Worm (Caenorhabditis elegans) whole organism, L4 larva: Measurements from ENCODE around the gene T24H10.1.

ENCODE experiments used
- F10B5.3 ChIP-seq: sonication (generic microtip); optimal IDR thresholded peaks from 2 replicates; lab custom pipeline; 2016; ENCODE audit warnings: mild to moderate bottlenecking, missing genetic modification characterization, missing compliant biosample characterization
- F49E8.2 ChIP-seq: sonication (generic microtip); optimal IDR thresholded peaks from 2 replicates; lab custom pipeline; 2016; ENCODE audit warnings: missing compliant biosample characterization, mild to moderate bottlenecking, missing genetic modification characterization, borderline replicate concordance
- T26A8.4 ChIP-seq: fragments of 200-800 bp; sonication (Bioruptor generic); IDR thresholded peaks from 2 replicates; pipeline ENCODE4 v1.3.6; 2022; ENCODE audit warnings: missing genetic modification characterization, missing compliant biosample characterization
- Y48G9A.11 ChIP-seq: fragments of 200-800 bp; sonication (Bioruptor generic); IDR thresholded peaks from 2 replicates; pipeline ENCODE4 v1.3.6; 2022; ENCODE audit warnings: missing genetic modification reagents, missing genetic modification characterization, missing compliant biosample characterization
- ZK337.2 ChIP-seq: fragments of 200-800 bp; sonication (Bioruptor generic); IDR thresholded peaks from 2 replicates; pipeline ENCODE4 v1.3.6; 2022; ENCODE audit warnings: missing genetic modification reagents, missing genetic modification characterization, missing compliant biosample characterization
- ama-1 ChIP-seq: fragments of 150-350 bp; optimal IDR thresholded peaks from 2 replicates; lab custom pipeline; 2014; ENCODE audit warnings: inconsistent platforms, mixed read lengths
- ceh-28 ChIP-seq: fragments of 150-350 bp; optimal IDR thresholded peaks from 2 replicates; lab custom pipeline; 2014; ENCODE audit warnings: missing biosample characterization, missing genetic modification reagents, missing genetic modification characterization
- ces-1 ChIP-seq: fragments of 150-350 bp; sonication (generic microtip); optimal IDR thresholded peaks from 4 replicates; lab custom pipeline; 2014; ENCODE audit warnings: missing biosample characterization, missing genetic modification reagents, missing genetic modification characterization
- ctbp-1 ChIP-seq: fragments of 200-800 bp; sonication (Bioruptor generic); IDR thresholded peaks from 2 replicates; pipeline ENCODE4 v1.3.6; 2022; ENCODE audit warnings: missing genetic modification reagents, missing genetic modification characterization, missing compliant biosample characterization
- daf-12 ChIP-seq: fragments of 150-350 bp; optimal IDR thresholded peaks from 2 replicates; lab custom pipeline; 2014; ENCODE audit warnings: missing biosample characterization, missing genetic modification reagents, missing genetic modification characterization
- daf-16 ChIP-seq, 3 experiments: sonication (generic microtip); optimal IDR thresholded peaks; 2 replicates each; lab custom pipeline; 2016 to 2017; ENCODE audit warnings: missing genetic modification characterization in 3 of 3, missing genetic modification reagents in 3 of 3, mild to moderate bottlenecking in 2 of 3, missing compliant biosample characterization in 2 of 3, missing biosample characterization in 1 of 3, moderate library complexity in 1 of 3
- daf-19 ChIP-seq: fragments of 200-800 bp; sonication (Bioruptor generic); conservative IDR thresholded peaks from 2 replicates; pipeline ENCODE4 v1.3.6; 2022; ENCODE audit warnings: missing genetic modification characterization, missing compliant biosample characterization
- dmd-6 ChIP-seq: fragments of 200-800 bp; sonication (Bioruptor generic); IDR thresholded peaks from 2 replicates; pipeline ENCODE4 v1.3.6; 2022; ENCODE audit warnings: missing genetic modification reagents, missing genetic modification characterization, missing compliant biosample characterization
- egl-43 ChIP-seq: fragments of 200-800 bp; sonication (Bioruptor generic); IDR thresholded peaks from 2 replicates; pipeline ENCODE4 v1.3.6; 2022; ENCODE audit warnings: missing genetic modification reagents, missing genetic modification characterization, missing compliant biosample characterization
- fkh-10 ChIP-seq: fragments of 150-350 bp; optimal IDR thresholded peaks from 2 replicates; lab custom pipeline; 2014; ENCODE audit warnings: missing biosample characterization, missing genetic modification reagents, missing genetic modification characterization
- gei-8 ChIP-seq: fragments of 200-800 bp; sonication (Bioruptor generic); optimal IDR thresholded peaks from 2 replicates; lab custom pipeline; 2018; ENCODE audit warnings: mild to moderate bottlenecking, missing genetic modification characterization, missing compliant biosample characterization
- hif-1 ChIP-seq, 2 experiments: sonication (generic microtip); optimal IDR thresholded peaks; 2 replicates each; lab custom pipeline; 2016 to 2017; ENCODE audit warnings: missing compliant biosample characterization in 2 of 2, missing genetic modification characterization in 2 of 2, missing genetic modification reagents in 2 of 2, missing genotype in 2 of 2, mild to moderate bottlenecking in 1 of 2
- hlh-11 ChIP-seq: fragments of 200-800 bp; sonication (Bioruptor generic); optimal IDR thresholded peaks from 2 replicates; lab custom pipeline; 2018; ENCODE audit warnings: mild to moderate bottlenecking, missing genetic modification characterization, missing compliant biosample characterization
- lin-1 ChIP-seq: fragments of 200-800 bp; sonication (Bioruptor generic); IDR thresholded peaks from 2 replicates; pipeline ENCODE4 v1.3.6; 2022; ENCODE audit warnings: missing genetic modification reagents, missing genetic modification characterization, missing compliant biosample characterization
- lin-38 ChIP-seq: fragments of 200-800 bp; sonication (Bioruptor generic); IDR thresholded peaks from 2 replicates; pipeline ENCODE4 v1.3.6; 2022; ENCODE audit warnings: missing genetic modification reagents, missing genetic modification characterization, missing compliant biosample characterization
- lir-3 ChIP-seq: sonication (generic microtip); optimal IDR thresholded peaks from 2 replicates; lab custom pipeline; 2016; ENCODE audit warnings: mild to moderate bottlenecking, missing genetic modification characterization, missing compliant biosample characterization
- lsy-2 ChIP-seq, 2 experiments: fragments of 150-350 bp in 1 of 2; sonication (generic microtip) in 1 of 2; optimal IDR thresholded peaks; 2 replicates each; lab custom pipeline; 2014 to 2017; ENCODE audit warnings: missing biosample characterization in 2 of 2, missing genetic modification characterization in 2 of 2
- madf-9 ChIP-seq: fragments of 200-800 bp; sonication (Bioruptor generic); conservative IDR thresholded peaks from 2 replicates; pipeline ENCODE4 v1.3.6; 2022; ENCODE audit warnings: missing genetic modification reagents, missing genetic modification characterization, missing compliant biosample characterization
- mdt-29 ChIP-seq: fragments of 200-800 bp; sonication (Bioruptor generic); IDR thresholded peaks from 2 replicates; pipeline ENCODE4 v1.3.6; 2022; ENCODE audit warnings: missing genetic modification reagents, missing genetic modification characterization, missing compliant biosample characterization
- mep-1 ChIP-seq: fragments of 150-350 bp; sonication (generic microtip); optimal IDR thresholded peaks from 3 replicates; lab custom pipeline; 2014; ENCODE audit warnings: missing biosample characterization, missing genetic modification characterization
- mxl-3 ChIP-seq: fragments of 200-800 bp; sonication (Bioruptor generic); optimal IDR thresholded peaks from 2 replicates; lab custom pipeline; 2018; ENCODE audit warnings: mild to moderate bottlenecking, missing genetic modification characterization, missing compliant biosample characterization
- nhr-10 ChIP-seq: fragments of 150-350 bp; optimal IDR thresholded peaks from 2 replicates; lab custom pipeline; 2014; ENCODE audit warnings: missing biosample characterization, missing genetic modification characterization
- nhr-11 ChIP-seq: fragments of 150-350 bp; optimal IDR thresholded peaks from 2 replicates; lab custom pipeline; 2014; ENCODE audit warnings: missing biosample characterization, missing genetic modification characterization
- nhr-111 ChIP-seq: fragments of 200-800 bp; sonication (Bioruptor generic); optimal IDR thresholded peaks from 2 replicates; lab custom pipeline; 2018; ENCODE audit warnings: mild to moderate bottlenecking, missing genetic modification characterization, missing compliant biosample characterization
- nhr-237 ChIP-seq: sonication (generic microtip); optimal IDR thresholded peaks from 2 replicates; lab custom pipeline; 2017; ENCODE audit warnings: missing biosample characterization, missing genetic modification characterization
- nhr-25 ChIP-seq: sonication (generic microtip); optimal IDR thresholded peaks from 2 replicates; lab custom pipeline; 2017; ENCODE audit warnings: missing genetic modification characterization, mild to moderate bottlenecking, missing compliant biosample characterization, antibody characterized with exemption, moderate library complexity, borderline replicate concordance; ENCODE audit not compliant: insufficient read depth
- nhr-28 ChIP-seq: fragments of 150-350 bp; optimal IDR thresholded peaks from 2 replicates; lab custom pipeline; 2014; ENCODE audit warnings: missing biosample characterization, missing genetic modification characterization
- nhr-48 ChIP-seq: sonication (generic microtip); optimal IDR thresholded peaks from 2 replicates; lab custom pipeline; 2016; ENCODE audit warnings: mild to moderate bottlenecking, missing genetic modification characterization, missing compliant biosample characterization
- nhr-77 ChIP-seq: fragments of 150-350 bp; optimal IDR thresholded peaks from 2 replicates; lab custom pipeline; 2014; ENCODE audit warnings: missing biosample characterization, missing genetic modification characterization
- pqm-1 ChIP-seq: sonication (generic microtip); optimal IDR thresholded peaks from 2 replicates; lab custom pipeline; 2017; ENCODE audit warnings: missing biosample characterization, missing genetic modification characterization
- sdz-12 ChIP-seq: fragments of 200-800 bp; sonication (Bioruptor generic); optimal IDR thresholded peaks from 2 replicates; lab custom pipeline; 2018; ENCODE audit warnings: mild to moderate bottlenecking, missing genetic modification characterization, missing compliant biosample characterization
- skn-1 ChIP-seq: fragments of 150-350 bp; optimal IDR thresholded peaks from 2 replicates; lab custom pipeline; 2014; ENCODE audit warnings: missing biosample characterization, missing genetic modification characterization
- spr-1 ChIP-seq: sonication (generic microtip); optimal IDR thresholded peaks from 2 replicates; lab custom pipeline; 2016; ENCODE audit warnings: mild to moderate bottlenecking, missing genetic modification characterization, missing compliant biosample characterization
- unc-62 ChIP-seq, 3 experiments: fragments of 150-350 bp in 1 of 3; sonication (generic microtip); optimal IDR thresholded peaks in 2 of 3; peaks in 1 of 3; 1 replicate in 1 of 3; 2 replicates in 2 of 3; lab custom pipeline; 2014 to 2017; ENCODE audit warnings: missing biosample characterization in 3 of 3, missing genetic modification characterization in 3 of 3, missing genetic modification reagents in 3 of 3, missing genotype in 1 of 3
- zfp-3 ChIP-seq: fragments of 200-800 bp; sonication (Bioruptor generic); conservative IDR thresholded peaks from 2 replicates; pipeline ENCODE4 v1.3.6; 2022; ENCODE audit warnings: missing genetic modification reagents, missing genetic modification characterization, missing compliant biosample characterization
- zip-11 ChIP-seq: fragments of 200-800 bp; sonication (Bioruptor generic); IDR thresholded peaks from 2 replicates; pipeline ENCODE4 v1.3.6; 2022; ENCODE audit warnings: missing genetic modification characterization, missing compliant biosample characterization

Gene T24H10.1

ce11 chrII:9108443-9108842, 9.3 kb downstream of the T24H10.1 start, which contains the start of gene dnj-23 (continued):
- peak; percentile 58 for TF ChIP-seq lin-38 (GFP tag; lab: Robert Waterston, UW)

ce11 chrII:9108905-9109551, 9.9 kb downstream of the T24H10.1 start, which contains the start of gene T24H10.4:
Gene T24H10.4, plus strand, starts transcription at chrII:9109534.
- TF ChIP-seq egl-43 (GFP tag; lab: Robert Waterston, UW) (0 out of 2 replicates have a peak, but pooled peaks have one; percentile 27), lsy-2 (tag; optimal IDR thresholded peaks at IDR 0.05; lab: Kevin White, UChicago) (peak in 1 of 2 experiments; percentile 6), gei-8 (GFP tag; lab: Kevin White, UChicago) (no peak), daf-16 (GFP tag; optimal IDR thresholded peaks at IDR 0.05; lab: Kevin White, UChicago) (no peak), daf-16 (tag; optimal IDR thresholded peaks at IDR 0.05; lab: Kevin White, UChicago) (peak; percentile 10), unc-62 (GFP tag; optimal IDR thresholded peaks at IDR 0.05 in 1 of 2; lab: Kevin White, UChicago) (peak in 1 of 2 experiments; percentile 49), unc-62 (tag; optimal IDR thresholded peaks at IDR 0.05; lab: Kevin White, UChicago) (no peak)

ce11 chrII:9111471-9112016, 12.4 kb downstream of the T24H10.1 start:
- TF ChIP-seq pqm-1 (tag; lab: Kevin White, UChicago) (peak; percentile 84), F49E8.2 (tag; lab: Kevin White, UChicago) (no peak), hlh-11 (tag; lab: Kevin White, UChicago) (peak; percentile 58), mxl-3 (GFP tag; lab: Kevin White, UChicago) (peak; percentile 13), ctbp-1 (GFP tag; lab: Robert Waterston, UW) (no peak), ZK337.2 (GFP tag; lab: Robert Waterston, UW) (no peak), nhr-77 (peak; percentile 3), unc-62 (GFP tag; optimal IDR thresholded peaks at IDR 0.05 in 1 of 2; lab: Kevin White, UChicago) (peak in 1 of 2 experiments; percentile 91), unc-62 (tag; optimal IDR thresholded peaks at IDR 0.05; lab: Kevin White, UChicago) (no peak), nhr-28 (tag; lab: Kevin White, UChicago) (peak; percentile 89), nhr-237 (tag; lab: Kevin White, UChicago) (no peak), daf-12 (no peak), dmd-6 (peak; percentile 52; the same call in 1 of the 2 replicates), T26A8.4 (GFP tag; lab: Robert Waterston, UW) (no peak), Y48G9A.11 (GFP tag; lab: Robert Waterston, UW) (no peak), daf-19 (GFP tag; lab: Robert Waterston, UW) (no peak), mep-1 (tag; lab: Kevin White, UChicago) (peak; percentile 14), daf-16 (GFP tag; optimal IDR thresholded peaks at IDR 0.05; lab: Kevin White, UChicago) (no peak), daf-16 (tag; optimal IDR thresholded peaks at IDR 0.05; lab: Kevin White, UChicago) (peak; percentile 34), lin-1 (peak; percentile 26; the same call in 1 of the 2 replicates)

- no peak for TF ChIP-seq Y48G9A.11 (GFP tag; lab: Robert Waterston, UW)
- TF ChIP-seq mxl-3 (GFP tag; lab: Kevin White, UChicago) = peak; percentile 56
- TF ChIP-seq zfp-3 (GFP tag; lab: Robert Waterston, UW) = no peak; the same call in 1 of the 2 replicates
- TF ChIP-seq skn-1 (tag; lab: Kevin White, UChicago) = no peak
- TF ChIP-seq F10B5.3 (tag; lab: Kevin White, UChicago) = no peak
- TF ChIP-seq spr-1 = peak; percentile 51
- no peak for TF ChIP-seq nhr-111 (GFP tag; lab: Kevin White, UChicago)
- TF ChIP-seq nhr-48 (tag; lab: Kevin White, UChicago) = peak; percentile 73
- TF ChIP-seq zip-11 = no peak
- no peak for TF ChIP-seq lir-3 (tag; lab: Kevin White, UChicago)
- no peak for TF ChIP-seq ama-1 (lab: Kevin White, UChicago)
- peak; percentile 45 for TF ChIP-seq nhr-25 (tag; lab: Kevin White, UChicago)
- no peak for TF ChIP-seq madf-9 (GFP tag; lab: Robert Waterston, UW)
- TF ChIP-seq nhr-10 (tag; lab: Kevin White, UChicago) = peak; percentile 17
- peak in 1 of 2 experiments; percentile 68 for TF ChIP-seq daf-16 (GFP tag; optimal IDR thresholded peaks at IDR 0.05; lab: Kevin White, UChicago)
- peak; percentile 23 for TF ChIP-seq daf-16 (tag; optimal IDR thresholded peaks at IDR 0.05; lab: Kevin White, UChicago)
- TF ChIP-seq ZK337.2 (GFP tag; lab: Robert Waterston, UW) = no peak
- TF ChIP-seq hif-1 (tag; optimal IDR thresholded peaks at IDR 0.05; lab: Kevin White, UChicago) = peak in 1 of 2 experiments; percentile 57
- TF ChIP-seq ces-1 (GFP tag; lab: Kevin White, UChicago) = no peak
- TF ChIP-seq nhr-11 (tag; lab: Kevin White, UChicago) = peak; percentile 94
- TF ChIP-seq lin-38 (GFP tag; lab: Robert Waterston, UW) = peak; percentile 55
- TF ChIP-seq mdt-29 (GFP tag; lab: Robert Waterston, UW) = 0 out of 2 replicates have a peak, but pooled peaks have one; percentile 40
- no peak for TF ChIP-seq sdz-12 (GFP tag; lab: Kevin White, UChicago)
- TF ChIP-seq fkh-10 = no peak
- TF ChIP-seq ceh-28 = no peak
These were observed 13.7 kb downstream of the T24H10.1 start, which contains the start of gene jun-1 for ce11 chrII:9112851-9113250. Gene jun-1, plus strand, starts transcription at chrII:9113157.
